Worm (Caenorhabditis elegans) whole organism, L4 larva: ENCODE data around the gene R07E5.17.
A peak's percentile ranks its signal among the peaks of the same experiment; 100 is the strongest.

ENCODE experiments used
- F26F4.8 ChIP-seq: fragments of 200-800 bp; sonication (Bioruptor generic); conservative IDR thresholded peaks from 2 replicates; pipeline ENCODE4 v1.3.6; 2022; ENCODE audit warnings: missing genetic modification characterization, missing compliant biosample characterization
- R02D3.7 ChIP-seq: fragments of 150-350 bp; sonication (generic microtip); optimal IDR thresholded peaks from 3 replicates; lab custom pipeline; 2014; ENCODE audit warnings: missing biosample characterization, missing genetic modification characterization
- T20F7.1 ChIP-seq: fragments of 200-800 bp; sonication (Bioruptor generic); optimal IDR thresholded peaks from 2 replicates; lab custom pipeline; 2018; ENCODE audit warnings: mild to moderate bottlenecking, missing genetic modification characterization, missing compliant biosample characterization
- T26A8.4 ChIP-seq: fragments of 200-800 bp; sonication (Bioruptor generic); IDR thresholded peaks from 2 replicates; pipeline ENCODE4 v1.3.6; 2022; ENCODE audit warnings: missing genetic modification characterization, missing compliant biosample characterization
- Y105C5A.15 ChIP-seq: fragments of 200-800 bp; sonication (Bioruptor generic); IDR thresholded peaks from 2 replicates; pipeline ENCODE4 v1.3.6; 2022; ENCODE audit warnings: missing genetic modification characterization, missing compliant biosample characterization
- Y75B8A.6 ChIP-seq: fragments of 200-800 bp; sonication (Bioruptor generic); IDR thresholded peaks from 2 replicates; pipeline ENCODE4 v1.3.6; 2022; ENCODE audit warnings: missing genetic modification reagents, missing genetic modification characterization, missing compliant biosample characterization
- ZK546.5 ChIP-seq, 2 experiments: sonication (generic microtip); optimal IDR thresholded peaks; 2 replicates each; lab custom pipeline; 2017; ENCODE audit warnings: missing biosample characterization in 2 of 2, missing genetic modification characterization in 2 of 2
- aha-1 ChIP-seq: fragments of 150-350 bp; peaks from one replicate; lab custom pipeline; 2014; ENCODE audit warnings: missing biosample characterization, missing genetic modification characterization
- ama-1 ChIP-seq: fragments of 150-350 bp; optimal IDR thresholded peaks from 2 replicates; lab custom pipeline; 2014; ENCODE audit warnings: inconsistent platforms, mixed read lengths
- attf-4 ChIP-seq: sonication (generic microtip); optimal IDR thresholded peaks from 3 replicates; lab custom pipeline; 2017; ENCODE audit warnings: missing biosample characterization, missing genetic modification characterization
- ceh-28 ChIP-seq: fragments of 150-350 bp; optimal IDR thresholded peaks from 2 replicates; lab custom pipeline; 2014; ENCODE audit warnings: missing biosample characterization, missing genetic modification reagents, missing genetic modification characterization
- ceh-62 ChIP-seq: sonication (generic microtip); optimal IDR thresholded peaks from 2 replicates; lab custom pipeline; 2017; ENCODE audit warnings: missing biosample characterization, missing genetic modification characterization
- ceh-82 ChIP-seq: sonication (generic microtip); optimal IDR thresholded peaks from 2 replicates; lab custom pipeline; 2017; ENCODE audit warnings: missing biosample characterization, missing genetic modification characterization
- ctbp-1 ChIP-seq: fragments of 200-800 bp; sonication (Bioruptor generic); IDR thresholded peaks from 2 replicates; pipeline ENCODE4 v1.3.6; 2022; ENCODE audit warnings: missing genetic modification reagents, missing genetic modification characterization, missing compliant biosample characterization
- dmd-6 ChIP-seq: fragments of 200-800 bp; sonication (Bioruptor generic); IDR thresholded peaks from 2 replicates; pipeline ENCODE4 v1.3.6; 2022; ENCODE audit warnings: missing genetic modification reagents, missing genetic modification characterization, missing compliant biosample characterization
- lin-15B ChIP-seq: fragments of 150-350 bp; sonication (generic microtip); optimal IDR thresholded peaks from 3 replicates; lab custom pipeline; 2014; ENCODE audit warnings: missing biosample characterization, missing genetic modification characterization
- lin-38 ChIP-seq: fragments of 200-800 bp; sonication (Bioruptor generic); IDR thresholded peaks from 2 replicates; pipeline ENCODE4 v1.3.6; 2022; ENCODE audit warnings: missing genetic modification reagents, missing genetic modification characterization, missing compliant biosample characterization
- lir-3 ChIP-seq: sonication (generic microtip); optimal IDR thresholded peaks from 2 replicates; lab custom pipeline; 2016; ENCODE audit warnings: mild to moderate bottlenecking, missing genetic modification characterization, missing compliant biosample characterization
- madf-5 ChIP-seq, 2 experiments: fragments of 200-800 bp; sonication (Bioruptor generic); IDR thresholded peaks; 2 replicates each; pipeline ENCODE4 v1.3.6; 2022; ENCODE audit warnings: missing compliant biosample characterization in 2 of 2, missing genetic modification characterization in 2 of 2
- madf-9 ChIP-seq: fragments of 200-800 bp; sonication (Bioruptor generic); conservative IDR thresholded peaks from 2 replicates; pipeline ENCODE4 v1.3.6; 2022; ENCODE audit warnings: missing genetic modification reagents, missing genetic modification characterization, missing compliant biosample characterization
- mdt-29 ChIP-seq: fragments of 200-800 bp; sonication (Bioruptor generic); IDR thresholded peaks from 2 replicates; pipeline ENCODE4 v1.3.6; 2022; ENCODE audit warnings: missing genetic modification reagents, missing genetic modification characterization, missing compliant biosample characterization
- nhr-237 ChIP-seq: sonication (generic microtip); optimal IDR thresholded peaks from 2 replicates; lab custom pipeline; 2017; ENCODE audit warnings: missing biosample characterization, missing genetic modification characterization
- nhr-25 ChIP-seq: sonication (generic microtip); optimal IDR thresholded peaks from 2 replicates; lab custom pipeline; 2017; ENCODE audit warnings: missing genetic modification characterization, mild to moderate bottlenecking, missing compliant biosample characterization, antibody characterized with exemption, moderate library complexity, borderline replicate concordance; ENCODE audit not compliant: insufficient read depth
- nhr-28 ChIP-seq: fragments of 150-350 bp; optimal IDR thresholded peaks from 2 replicates; lab custom pipeline; 2014; ENCODE audit warnings: missing biosample characterization, missing genetic modification characterization
- nhr-41 ChIP-seq: fragments of 200-800 bp; sonication (Bioruptor generic); IDR thresholded peaks from 2 replicates; pipeline ENCODE4 v1.3.6; 2022; ENCODE audit warnings: missing genetic modification reagents, missing genetic modification characterization, missing compliant biosample characterization
- nhr-48 ChIP-seq: sonication (generic microtip); optimal IDR thresholded peaks from 2 replicates; lab custom pipeline; 2016; ENCODE audit warnings: mild to moderate bottlenecking, missing genetic modification characterization, missing compliant biosample characterization
- nhr-76 ChIP-seq: fragments of 150-350 bp; optimal IDR thresholded peaks from 2 replicates; lab custom pipeline; 2014; ENCODE audit warnings: missing biosample characterization, missing genetic modification characterization
- saeg-2 ChIP-seq: fragments of 200-800 bp; sonication (Bioruptor generic); IDR thresholded peaks from 2 replicates; pipeline ENCODE4 v1.3.6; 2022; ENCODE audit warnings: missing genetic modification reagents, missing genetic modification characterization, missing compliant biosample characterization
- zfp-3 ChIP-seq: fragments of 200-800 bp; sonication (Bioruptor generic); conservative IDR thresholded peaks from 2 replicates; pipeline ENCODE4 v1.3.6; 2022; ENCODE audit warnings: missing genetic modification reagents, missing genetic modification characterization, missing compliant biosample characterization
- ztf-11 ChIP-seq: fragments of 150-350 bp; optimal IDR thresholded peaks from 2 replicates; lab custom pipeline; 2014; ENCODE audit warnings: missing biosample characterization, missing genetic modification characterization

The R07E5.17 gene

DNA sequence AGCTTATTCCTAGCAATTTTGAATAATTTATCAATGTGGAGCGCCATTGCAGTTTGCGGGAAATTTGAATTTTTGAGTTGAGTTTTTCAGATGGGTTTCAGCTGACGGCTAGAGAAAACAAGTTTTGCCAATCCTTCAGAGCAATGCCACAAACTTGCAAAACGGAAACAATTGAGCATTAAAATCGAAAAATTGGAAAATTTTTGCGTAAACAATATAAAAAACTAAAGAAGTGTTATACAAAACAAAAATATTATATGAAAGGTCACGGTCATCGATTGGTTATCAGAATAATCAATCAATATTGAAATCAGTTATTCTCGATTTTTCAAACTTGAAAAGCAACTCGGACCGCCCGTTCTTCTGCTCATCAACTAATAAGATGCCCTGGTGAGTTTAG lies 3.1 kb downstream of the R07E5.17 start, which contains the start of gene R07E5.15 (continued):
- TF ChIP-seq ceh-62 (no peak), madf-5 (GFP tag; IDR thresholded peaks at IDR 0.05; lab: Robert Waterston, UW) (no peak), attf-4 (tag; lab: Kevin White, UChicago) (no peak), T26A8.4 (GFP tag; lab: Robert Waterston, UW) (no peak)

DNA sequence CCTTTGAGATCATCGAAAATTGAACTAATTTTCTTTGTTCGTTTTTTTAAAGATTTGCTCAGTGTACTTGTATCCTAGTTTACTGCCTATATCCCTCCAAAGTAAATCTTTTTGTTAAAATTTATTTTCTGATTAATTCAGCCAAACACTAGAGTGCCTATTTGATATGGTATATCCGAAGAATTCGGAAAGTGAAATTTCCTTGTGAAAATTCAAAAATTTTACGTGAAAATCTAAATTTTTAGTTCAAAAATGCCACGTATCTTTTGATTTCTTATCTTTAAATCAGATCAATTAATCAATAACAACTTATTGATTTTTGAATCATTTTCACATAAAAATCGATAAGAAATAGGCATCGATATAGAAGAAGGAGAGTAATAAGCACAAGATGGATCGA lies 5.8 kb downstream of the R07E5.17 start, which contains the start of gene R07E5.6:
Gene R07E5.6, plus strand, starts transcription at position 301 of the 400 bp plus-strand sequence.
- peak; percentile 51 for TF ChIP-seq ceh-28 (tag; lab: Kevin White, UChicago)
- TF ChIP-seq lir-3 (tag; lab: Kevin White, UChicago), result no peak

DNA sequence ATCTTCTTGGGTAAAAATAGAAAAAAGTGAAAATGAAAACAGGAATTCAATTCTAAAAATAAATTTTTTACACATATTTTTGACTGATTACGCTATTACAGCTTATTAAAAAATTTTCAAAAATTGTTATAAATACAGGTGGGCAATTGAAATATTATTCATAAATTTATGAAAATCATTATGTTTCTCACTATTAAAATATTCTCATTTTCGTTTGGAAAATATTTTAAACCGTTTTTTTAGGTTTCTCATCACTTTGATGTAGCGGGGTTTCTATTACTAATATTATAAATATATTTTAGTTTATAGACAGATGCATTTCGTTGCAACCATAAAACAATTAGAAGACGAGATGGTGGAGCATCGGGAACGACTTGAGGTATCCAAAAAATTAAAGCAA lies 7.1 kb downstream of the R07E5.17 start, which contains the start of gene R07E5.5:
Gene R07E5.5, plus strand, starts transcription at position 301 of the 400 bp plus-strand sequence.
- TF ChIP-seq lin-15B (no peak), F26F4.8 (GFP tag; lab: Robert Waterston, UW) (no peak), nhr-41 (no peak), R02D3.7 (tag; lab: Kevin White, UChicago) (no peak), nhr-28 (tag; lab: Kevin White, UChicago) (no peak), ztf-11 (no peak), dmd-6 (no peak), lin-38 (GFP tag; lab: Robert Waterston, UW) (no peak), saeg-2 (GFP tag; lab: Robert Waterston, UW) (no peak), nhr-237 (tag; lab: Kevin White, UChicago) (no peak)

DNA sequence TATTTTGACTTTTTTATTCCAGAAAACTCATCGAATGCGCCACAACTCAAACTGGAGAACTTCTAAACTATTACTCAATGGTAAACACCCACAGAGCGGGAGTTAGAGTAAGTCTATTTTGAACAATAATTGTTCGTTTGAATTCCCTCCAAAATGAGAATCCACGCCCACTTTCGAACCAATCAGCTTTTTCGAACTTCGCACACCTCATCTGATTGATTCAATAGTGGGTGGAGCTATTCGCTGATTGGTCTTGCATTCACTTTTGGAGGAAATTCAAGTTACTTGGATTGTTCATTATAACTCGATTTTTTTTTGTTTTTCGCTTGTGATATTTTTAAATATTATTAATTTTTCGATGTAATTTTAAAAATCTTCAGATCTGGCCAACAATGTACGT lies 8.4 kb downstream of the R07E5.17 start:
- TF ChIP-seq mdt-29 (GFP tag; lab: Robert Waterston, UW) (no peak), Y75B8A.6 (GFP tag; lab: Robert Waterston, UW) (no peak), T20F7.1 (GFP tag; lab: Kevin White, UChicago) (no peak)

DNA sequence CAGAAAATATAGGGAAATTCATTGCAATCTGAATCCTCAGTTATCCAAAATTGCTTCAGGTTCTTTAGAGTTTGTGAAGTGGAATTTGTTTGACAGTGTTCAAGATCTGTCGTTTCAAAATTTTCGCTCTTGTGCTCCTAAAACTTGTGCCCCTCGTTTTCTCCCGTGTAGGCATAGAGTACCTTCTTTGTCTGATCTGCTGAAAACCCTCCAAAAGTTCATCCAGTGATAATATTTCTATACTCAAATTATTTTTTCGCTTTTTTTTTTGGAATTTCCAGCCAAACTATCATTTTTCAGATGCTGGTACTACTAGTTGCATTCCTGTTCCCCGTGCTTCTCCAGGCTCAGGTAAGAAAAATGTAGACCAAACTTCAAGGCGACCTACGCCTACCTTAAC lies 9.7 kb downstream of the R07E5.17 start, which contains the start of gene R07E5.4:
Gene R07E5.4, plus strand, starts transcription at position 301 of the 400 bp plus-strand sequence.
- TF ChIP-seq nhr-25 (tag; lab: Kevin White, UChicago), result no peak

DNA sequence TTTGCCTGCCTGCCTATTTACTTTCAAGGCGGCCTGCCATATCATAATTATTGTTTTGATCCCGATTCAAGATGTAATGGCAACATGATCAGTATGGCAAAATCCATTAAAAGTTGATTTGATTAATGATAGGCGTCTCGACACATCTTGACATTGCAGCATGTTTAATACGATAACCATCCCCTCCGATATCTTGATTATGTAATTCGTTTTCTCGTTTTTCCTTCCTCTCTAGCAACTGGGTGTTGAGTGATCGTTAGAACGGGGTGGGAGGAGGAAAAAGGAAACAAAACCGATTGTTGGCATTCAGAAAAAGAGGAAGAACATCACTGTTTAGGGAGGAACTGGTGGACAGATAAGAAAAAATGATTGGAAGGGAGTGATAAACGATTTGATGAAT lies 12.3 kb downstream of the R07E5.17 start:
- no peak for TF ChIP-seq nhr-28 (tag; lab: Kevin White, UChicago)
- TF ChIP-seq aha-1 (tag; lab: Kevin White, UChicago), result peak; percentile 38

DNA sequence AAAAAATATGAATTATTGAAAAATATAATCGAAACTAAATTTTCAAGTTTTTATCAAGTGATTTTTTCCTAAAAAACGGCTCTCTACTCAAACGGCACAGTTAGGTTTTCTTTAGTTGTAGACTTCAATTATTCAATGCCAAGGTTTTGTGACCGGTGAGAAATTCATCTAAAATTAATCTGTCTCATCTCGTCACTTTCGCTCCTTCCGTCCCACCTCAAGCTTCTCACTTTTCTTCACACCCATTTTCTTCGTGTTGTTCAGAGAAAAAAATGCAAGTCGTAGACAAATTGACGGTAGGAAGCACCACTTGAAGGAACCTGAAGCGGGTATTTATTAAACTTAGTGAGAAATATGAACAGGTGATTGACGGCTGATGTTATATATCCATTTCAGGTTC lies 12.9 kb downstream of the R07E5.17 start:
- TF ChIP-seq nhr-76 (no peak), ZK546.5 (tag; optimal IDR thresholded peaks at IDR 0.05; lab: Kevin White, UChicago) (no peak), Y105C5A.15 (GFP tag; lab: Robert Waterston, UW) (no peak), madf-9 (GFP tag; lab: Robert Waterston, UW) (no peak), nhr-25 (tag; lab: Kevin White, UChicago) (no peak), zfp-3 (GFP tag; lab: Robert Waterston, UW) (no peak), attf-4 (tag; lab: Kevin White, UChicago) (no peak), nhr-48 (tag; lab: Kevin White, UChicago) (no peak), ceh-82 (tag; lab: Kevin White, UChicago) (no peak), ctbp-1 (GFP tag; lab: Robert Waterston, UW) (no peak), ama-1 (no peak), F26F4.8 (GFP tag; lab: Robert Waterston, UW) (no peak)
- TF ChIP-seq, all 104 proteins: peak for 0
